Fruit fly (Drosophila melanogaster): Measurements from ENCODE around the gene Ent2.

Gene Ent2

DNA sequence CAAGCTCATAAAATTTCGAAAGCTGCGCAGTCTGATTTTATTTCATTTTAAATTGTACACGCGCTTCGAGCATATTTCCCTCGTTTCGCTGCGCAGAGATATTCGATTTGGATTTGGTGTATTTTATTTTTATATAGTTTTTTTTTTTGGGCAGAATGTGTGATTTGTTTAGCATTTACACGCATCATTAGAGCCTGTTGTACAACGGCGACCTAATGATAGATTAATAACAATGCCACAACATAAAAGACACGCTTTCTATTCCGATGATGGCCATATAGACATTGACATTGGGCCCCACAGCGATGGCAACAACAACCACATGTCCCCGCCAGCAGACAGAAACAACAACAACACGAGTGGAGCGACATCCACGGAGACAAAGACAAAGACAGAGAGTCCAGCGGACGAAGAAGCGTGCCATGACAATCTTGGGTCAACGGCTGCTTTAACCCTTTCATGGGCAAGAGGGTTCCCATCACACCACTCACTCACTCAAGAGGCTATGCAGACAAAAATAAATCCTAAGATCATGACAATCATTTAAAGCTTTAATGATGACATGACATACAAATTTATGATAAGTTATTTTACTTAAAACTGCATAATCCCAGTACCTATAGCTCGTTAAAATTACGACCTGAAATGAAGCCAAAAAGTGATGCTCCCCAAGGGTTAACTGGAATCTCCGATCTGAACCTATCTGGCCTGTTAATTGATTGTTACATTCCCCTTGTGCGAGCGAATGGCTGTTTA lies 8.9 kb upstream of the Ent2 start:
- TF ChIP-seq Eip78C (GFP tag) (peak; percentile 48), CG10631 (GFP tag; optimal IDR thresholded peaks at IDR 0.05) (no peak), pdm3 (GFP tag; optimal IDR thresholded peaks at IDR 0.05) (peak; percentile 20), Sox102F (GFP tag; optimal IDR thresholded peaks at IDR 0.05) (no peak), CG6792 (GFP tag; optimal IDR thresholded peaks at IDR 0.05) (no peak), Sox14 (GFP tag; optimal IDR thresholded peaks at IDR 0.05) (peak; percentile 46), CG10669 (GFP tag; optimal IDR thresholded peaks at IDR 0.05) (peak; percentile 4), spab (GFP tag; optimal IDR thresholded peaks at IDR 0.05) (no peak), CG7368 (GFP tag; optimal IDR thresholded peaks at IDR 0.05) (no peak), Met (GFP tag; optimal IDR thresholded peaks at IDR 0.05) (peak; percentile 26), Eip75B (GFP tag; optimal IDR thresholded peaks at IDR 0.05) (peak; percentile 10), esn (GFP tag; optimal IDR thresholded peaks at IDR 0.05) (peak; percentile 17), dsx (GFP tag; optimal IDR thresholded peaks at IDR 0.05; ENCODE audit: poor library complexity, severe bottlenecking) (peak; percentile 5), CG34406 (GFP tag; optimal IDR thresholded peaks at IDR 0.05) (no peak), svp (GFP tag) (peak; percentile 94), ss (GFP tag; optimal IDR thresholded peaks at IDR 0.05) (peak in 1 of 2 experiments; percentile 55), CG6808 (GFP tag; optimal IDR thresholded peaks at IDR 0.05) (peak; percentile 23), lz (GFP tag; optimal IDR thresholded peaks at IDR 0.05) (no peak)

DNA sequence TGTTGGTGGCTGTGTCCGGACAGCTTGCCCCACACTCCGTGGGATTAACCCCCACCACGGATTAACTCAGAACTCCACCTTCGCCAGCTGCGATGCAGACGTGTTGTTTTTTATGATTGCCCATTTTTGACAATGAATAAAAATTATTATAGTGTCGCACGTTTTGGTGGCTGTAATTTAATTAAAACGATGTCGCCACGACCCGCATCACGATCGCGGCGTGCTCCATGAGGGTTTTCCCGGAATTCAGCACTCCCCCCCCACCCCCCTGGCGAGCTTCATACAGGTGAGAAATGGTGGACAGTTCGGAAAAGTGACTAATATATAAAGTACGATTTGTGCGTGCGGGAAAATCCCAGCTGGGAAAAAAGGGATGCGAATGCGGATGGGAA lies 8.3 kb upstream of the Ent2 start:
- no peak for TF ChIP-seq Lpt (GFP tag; optimal IDR thresholded peaks at IDR 0.05)
- no peak for TF ChIP-seq Hr4 (GFP tag; optimal IDR thresholded peaks at IDR 0.05)
- TF ChIP-seq achi (GFP tag; optimal IDR thresholded peaks at IDR 0.05), result no peak
- TF ChIP-seq Met (GFP tag; optimal IDR thresholded peaks at IDR 0.05), result no peak
- TF ChIP-seq esn (GFP tag; optimal IDR thresholded peaks at IDR 0.05), result no peak
- no peak for TF ChIP-seq CG6854 (GFP tag; optimal IDR thresholded peaks at IDR 0.05)
- no peak for TF ChIP-seq Eip78C (GFP tag)
- TF ChIP-seq acj6 (GFP tag; optimal IDR thresholded peaks at IDR 0.05), result no peak
- no peak for TF ChIP-seq Hr39 (GFP tag; optimal IDR thresholded peaks at IDR 0.05)
- TF ChIP-seq CG11294 (GFP tag; IDR thresholded peaks at IDR 0.05), result no peak
- no peak for TF ChIP-seq cyc (GFP tag; optimal IDR thresholded peaks at IDR 0.05)
- no peak for TF ChIP-seq Sox102F (GFP tag; optimal IDR thresholded peaks at IDR 0.05)
- TF ChIP-seq dsx (GFP tag; optimal IDR thresholded peaks at IDR 0.05; ENCODE audit: poor library complexity, severe bottlenecking), result no peak

- TF ChIP-seq CG6808 (GFP tag; optimal IDR thresholded peaks at IDR 0.05), result no peak
- TF ChIP-seq CG8119 (GFP tag; IDR thresholded peaks at IDR 0.05), result no peak
- no peak for TF ChIP-seq Ets96B (tag; optimal IDR thresholded peaks at IDR 0.05)
- no peak for TF ChIP-seq Ets21C (GFP tag; optimal IDR thresholded peaks at IDR 0.05)
- TF ChIP-seq Hr39 (GFP tag; optimal IDR thresholded peaks at IDR 0.05), result peak; percentile 57
- peak; percentile 19 for TF ChIP-seq Sox102F (GFP tag; optimal IDR thresholded peaks at IDR 0.05)
- peak; percentile 15 for TF ChIP-seq fkh (GFP tag; optimal IDR thresholded peaks at IDR 0.05)
- peak; percentile 16 for TF ChIP-seq CG32006 (GFP tag; optimal IDR thresholded peaks at IDR 0.05)
- no peak for TF ChIP-seq Eip93F (GFP tag; optimal IDR thresholded peaks at IDR 0.05)
- TF ChIP-seq CG11902 (GFP tag; optimal IDR thresholded peaks at IDR 0.05), result peak; percentile 58
- TF ChIP-seq CG34406 (GFP tag; optimal IDR thresholded peaks at IDR 0.05), result peak; percentile 9
- TF ChIP-seq Sox14 (GFP tag; optimal IDR thresholded peaks at IDR 0.05), result peak; percentile 3
- peak; percentile 51 for TF ChIP-seq acj6 (GFP tag; optimal IDR thresholded peaks at IDR 0.05)
- peak; percentile 20 for TF ChIP-seq Smox (GFP tag; optimal IDR thresholded peaks at IDR 0.05)
- peak; percentile 15 for TF ChIP-seq Eip75B (GFP tag; optimal IDR thresholded peaks at IDR 0.05)
- TF ChIP-seq dac (GFP tag; optimal IDR thresholded peaks at IDR 0.05), result no peak
- no peak for TF ChIP-seq CG4318 (GFP tag; optimal IDR thresholded peaks at IDR 0.05)
- no peak for TF ChIP-seq CG11762 (GFP tag; optimal IDR thresholded peaks at IDR 0.05; ENCODE audit: insufficient read depth)
- TF ChIP-seq CG3032 (tag; optimal IDR thresholded peaks at IDR 0.05), result peak; percentile 29
- TF ChIP-seq CG31627 (GFP tag; optimal IDR thresholded peaks at IDR 0.05), result peak; percentile 60
- peak; percentile 78 for TF ChIP-seq cyc (GFP tag; optimal IDR thresholded peaks at IDR 0.05)
- TF ChIP-seq net (GFP tag; optimal IDR thresholded peaks at IDR 0.05), result no peak
- no peak for TF ChIP-seq eg (GFP tag; IDR thresholded peaks at IDR 0.05)
- TF ChIP-seq CG15336 (GFP tag; IDR thresholded peaks at IDR 0.05), result no peak
- TF ChIP-seq Eip78C (GFP tag), result peak; percentile 81
- TF ChIP-seq CG10669 (GFP tag; optimal IDR thresholded peaks at IDR 0.05), result no peak
- no peak for TF ChIP-seq Hr38 (GFP tag; optimal IDR thresholded peaks at IDR 0.05)
- TF ChIP-seq Met (GFP tag; optimal IDR thresholded peaks at IDR 0.05), result peak; percentile 55
- no peak for TF ChIP-seq Lpt (GFP tag; optimal IDR thresholded peaks at IDR 0.05)
- peak; percentile 16 for TF ChIP-seq Hr4 (GFP tag; optimal IDR thresholded peaks at IDR 0.05)
Observed at dm6 chr2L:6557429-6558384, 4.4 kb upstream of the Ent2 start, which contains the start of the genes IFT52 and COX5B. Gene IFT52, minus strand, starts transcription at chr2L:6557502. Gene COX5B, plus strand, starts transcription at chr2L:6557800.
